Worm (Caenorhabditis elegans): Measurements from ENCODE around the gene srg-24.
A peak's percentile ranks its signal among the peaks of the same experiment; 100 is the strongest.

- TF ChIP-seq pqm-1 (tag; optimal IDR thresholded peaks at IDR 0.05) (no peak), ztf-11 (tag; optimal IDR thresholded peaks at IDR 0.05) (peak in 1 of 2 experiments; percentile 6), elt-3 (tag; optimal IDR thresholded peaks at IDR 0.05) (no peak), sptf-1 (tag; optimal IDR thresholded peaks at IDR 0.05) (no peak), aha-1 (tag; optimal IDR thresholded peaks at IDR 0.05) (no peak), snpc-4 (tag; optimal IDR thresholded peaks at IDR 0.05) (no peak)
Observed at ce11 chrII:3054622-3055021, 45.8 kb downstream of the srg-24 start.

Measured in whole organism, L1 larva.